Fruit fly (Drosophila melanogaster): ENCODE data around the gene CG11537.

CG11537 gene

DNA sequence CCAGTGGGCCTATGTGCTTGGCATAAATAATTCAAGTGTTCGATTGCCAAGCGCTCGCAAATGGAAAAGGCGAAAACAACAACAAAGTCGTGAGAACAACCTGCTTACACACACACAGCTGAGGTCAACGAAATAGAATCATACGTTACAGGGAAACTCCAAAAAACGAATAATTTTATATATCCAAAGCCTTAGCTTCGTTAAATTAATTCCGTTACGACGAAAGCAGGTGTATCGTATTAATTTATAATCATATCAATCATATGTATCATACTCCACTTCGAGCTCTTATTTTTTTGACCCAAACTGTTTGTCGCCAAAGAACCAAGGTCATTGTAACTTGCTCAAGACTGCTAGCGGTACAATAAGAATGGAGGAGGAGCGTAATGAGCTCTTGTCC, 36.2 kb upstream of the CG11537 start (continued):
- no peak for TF ChIP-seq BEAF-32 (GFP tag; optimal IDR thresholded peaks at IDR 0.05)
- TF ChIP-seq MTF-1 (GFP tag; optimal IDR thresholded peaks at IDR 0.05; ENCODE audit: borderline replicate concordance), result peak; percentile 75
- TF ChIP-seq NfI (GFP tag; optimal IDR thresholded peaks at IDR 0.05), result peak; percentile 81
- peak; percentile 87 for TF ChIP-seq Gug (GFP tag; IDR thresholded peaks at IDR 0.05)
- TF ChIP-seq Drgx (GFP tag; IDR thresholded peaks at IDR 0.05), result peak; percentile 90
- TF ChIP-seq da (GFP tag; optimal IDR thresholded peaks at IDR 0.05), result no peak
- peak; percentile 83 for TF ChIP-seq CG2875 (GFP tag; optimal IDR thresholded peaks at IDR 0.05)
- peak; percentile 68 for TF ChIP-seq CG3065 (GFP tag; optimal IDR thresholded peaks at IDR 0.05)
- no peak for TF ChIP-seq twi (tag; optimal IDR thresholded peaks at IDR 0.05)
- TF ChIP-seq bigmax (GFP tag; optimal IDR thresholded peaks at IDR 0.05), result peak; percentile 19
- peak; percentile 89 for TF ChIP-seq CG17328 (GFP tag; IDR thresholded peaks at IDR 0.05)
- no peak for TF ChIP-seq CG42726 (GFP tag; IDR thresholded peaks at IDR 0.05; ENCODE audit: partially characterized antibody)
- peak; percentile 57; the same call in 1 of the 2 replicates for TF ChIP-seq Gsc (GFP tag; IDR thresholded peaks at IDR 0.05)
- peak; percentile 88 for TF ChIP-seq CG7556 (GFP tag; optimal IDR thresholded peaks at IDR 0.05)
- peak; percentile 43 for TF ChIP-seq fu2 (GFP tag; optimal IDR thresholded peaks at IDR 0.05)
- peak; percentile 85 for TF ChIP-seq HmgZ (tag; optimal IDR thresholded peaks at IDR 0.05)
- TF ChIP-seq Ssrp (tag; optimal IDR thresholded peaks at IDR 0.05), result peak; percentile 75
- TF ChIP-seq Spps (tag; optimal IDR thresholded peaks at IDR 0.05), result peak; percentile 86
- TF ChIP-seq CG3838 (GFP tag; optimal IDR thresholded peaks at IDR 0.05), result peak; percentile 4
- peak; percentile 89 for TF ChIP-seq CG18262 (tag; optimal IDR thresholded peaks at IDR 0.05)
- peak; percentile 26 for TF ChIP-seq ac (GFP tag; optimal IDR thresholded peaks at IDR 0.05)
- TF ChIP-seq zfh1 (GFP tag; IDR thresholded peaks at IDR 0.05), result peak; percentile 89
- TF ChIP-seq bcd (GFP tag; optimal IDR thresholded peaks at IDR 0.05), result peak; percentile 88
- peak; percentile 53 for TF ChIP-seq mirr (GFP tag; optimal IDR thresholded peaks at IDR 0.05)
- peak; percentile 82 for TF ChIP-seq ase (GFP tag; IDR thresholded peaks at IDR 0.05)
- TF ChIP-seq Lpt (GFP tag; optimal IDR thresholded peaks at IDR 0.05), result no peak
- TF ChIP-seq CoRest (tag; optimal IDR thresholded peaks at IDR 0.05), result no peak
- TF ChIP-seq CG10462 (GFP tag; optimal IDR thresholded peaks at IDR 0.05), result peak; percentile 64
- no peak for TF ChIP-seq nau (GFP tag; optimal IDR thresholded peaks at IDR 0.05)
- TF ChIP-seq CG18619 (GFP tag; optimal IDR thresholded peaks at IDR 0.05), result peak; percentile 82
- TF ChIP-seq CG11093 (GFP tag; IDR thresholded peaks at IDR 0.05), result peak; percentile 86
- peak; percentile 81 for TF ChIP-seq CG13424 (tag; optimal IDR thresholded peaks at IDR 0.05)
- TF ChIP-seq E2f1 (GFP tag; IDR thresholded peaks at IDR 0.05), result peak; percentile 91
- peak; percentile 78 for TF ChIP-seq Optix (GFP tag; IDR thresholded peaks at IDR 0.05)
- TF ChIP-seq NFAT (GFP tag; IDR thresholded peaks at IDR 0.05), result peak; percentile 86
- no peak for TF ChIP-seq CG16813 (GFP tag; IDR thresholded peaks at IDR 0.05; ENCODE audit: partially characterized antibody)
- TF ChIP-seq CG6254 (GFP tag; optimal IDR thresholded peaks at IDR 0.05), result peak; percentile 88
- peak; percentile 80 for TF ChIP-seq kah (GFP tag; optimal IDR thresholded peaks at IDR 0.05)
- peak; percentile 71 for TF ChIP-seq CG8765 (GFP tag; IDR thresholded peaks at IDR 0.05)
- peak; percentile 75; the same call in 1 of the 2 replicates for TF ChIP-seq GATAe (GFP tag; conservative IDR thresholded peaks at IDR 0.05)
- TF ChIP-seq Nf-YB (GFP tag; optimal IDR thresholded peaks at IDR 0.05), result peak; percentile 69
- TF ChIP-seq Nf-YC (tag; optimal IDR thresholded peaks at IDR 0.05), result no peak
- peak; percentile 59; the same call in 2 of the 3 replicates for TF ChIP-seq otp (GFP tag; IDR thresholded peaks at IDR 0.05)
- TF ChIP-seq CG2120 (GFP tag; optimal IDR thresholded peaks at IDR 0.05), result peak; percentile 87
- TF ChIP-seq CG11696 (GFP tag; IDR thresholded peaks at IDR 0.05), result peak; percentile 99
- peak; percentile 82 for TF ChIP-seq seq (GFP tag; IDR thresholded peaks at IDR 0.05)
- peak; percentile 77 for TF ChIP-seq pum (GFP tag; optimal IDR thresholded peaks at IDR 0.05)
- peak; percentile 92 for TF ChIP-seq BtbVII (GFP tag; optimal IDR thresholded peaks at IDR 0.05)
- no peak for TF ChIP-seq CG10147 (GFP tag; optimal IDR thresholded peaks at IDR 0.05)
- peak; percentile 89 for TF ChIP-seq Hmr (GFP tag; optimal IDR thresholded peaks at IDR 0.05)
- no peak for TF ChIP-seq hth (optimal IDR thresholded peaks at IDR 0.05)

Data from whole organism, embryonic.